Fruit fly (Drosophila melanogaster) ovary, adult (tissue): Measurements from ENCODE around the gene Hmx.

Experiments used
- CG17801 ChIP-seq: fragments of 200-800 bp; optimal IDR thresholded peaks from 2 replicates; lab custom pipeline; 2019; ENCODE audit warnings: missing biosample characterization, mild to moderate bottlenecking, missing genetic modification characterization, moderate library complexity; ENCODE audit not compliant: partially characterized antibody

Gene Hmx

DNA sequence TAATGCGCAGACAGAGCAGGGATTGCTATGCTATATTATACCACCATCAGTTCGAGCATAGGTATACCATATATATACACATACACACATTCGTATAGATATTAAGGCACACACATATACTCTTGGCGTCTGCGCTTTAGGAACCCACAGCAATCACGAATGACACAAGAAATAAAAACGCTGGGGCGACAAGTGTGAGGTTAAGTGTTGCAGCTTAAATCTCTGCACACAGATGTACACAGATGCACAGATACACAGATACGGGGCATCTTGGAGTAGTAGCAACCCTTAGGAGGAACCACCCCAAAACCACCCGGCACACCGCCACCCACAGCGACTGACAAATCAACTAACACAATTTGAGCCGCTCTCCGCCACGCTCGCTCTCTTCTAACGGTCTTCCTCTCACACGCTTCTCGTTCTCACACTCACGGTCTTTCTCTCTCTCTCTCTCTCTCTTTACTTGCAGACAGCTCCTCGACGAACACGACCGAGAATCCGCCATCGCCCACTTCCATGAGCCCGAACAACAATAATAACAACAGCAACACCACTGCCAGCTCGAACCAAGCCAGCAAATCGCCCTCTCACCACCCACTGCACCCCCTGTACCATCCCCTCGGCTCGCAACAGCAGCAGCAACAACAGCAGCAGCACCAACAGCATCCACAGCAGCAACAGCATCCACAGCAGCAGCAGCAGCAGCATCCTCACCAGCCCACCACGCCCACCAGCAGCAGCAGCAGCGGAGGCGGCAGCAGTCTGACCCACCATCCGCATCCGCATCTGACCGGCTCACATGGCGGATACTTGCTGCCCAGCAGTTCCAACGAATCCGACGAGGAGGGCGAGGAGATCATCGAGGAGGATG is 8.1 kb downstream of the Hmx start:
- no peak for TF ChIP-seq CG17801 (GFP tag; lab: Kevin White, UChicago)

DNA sequence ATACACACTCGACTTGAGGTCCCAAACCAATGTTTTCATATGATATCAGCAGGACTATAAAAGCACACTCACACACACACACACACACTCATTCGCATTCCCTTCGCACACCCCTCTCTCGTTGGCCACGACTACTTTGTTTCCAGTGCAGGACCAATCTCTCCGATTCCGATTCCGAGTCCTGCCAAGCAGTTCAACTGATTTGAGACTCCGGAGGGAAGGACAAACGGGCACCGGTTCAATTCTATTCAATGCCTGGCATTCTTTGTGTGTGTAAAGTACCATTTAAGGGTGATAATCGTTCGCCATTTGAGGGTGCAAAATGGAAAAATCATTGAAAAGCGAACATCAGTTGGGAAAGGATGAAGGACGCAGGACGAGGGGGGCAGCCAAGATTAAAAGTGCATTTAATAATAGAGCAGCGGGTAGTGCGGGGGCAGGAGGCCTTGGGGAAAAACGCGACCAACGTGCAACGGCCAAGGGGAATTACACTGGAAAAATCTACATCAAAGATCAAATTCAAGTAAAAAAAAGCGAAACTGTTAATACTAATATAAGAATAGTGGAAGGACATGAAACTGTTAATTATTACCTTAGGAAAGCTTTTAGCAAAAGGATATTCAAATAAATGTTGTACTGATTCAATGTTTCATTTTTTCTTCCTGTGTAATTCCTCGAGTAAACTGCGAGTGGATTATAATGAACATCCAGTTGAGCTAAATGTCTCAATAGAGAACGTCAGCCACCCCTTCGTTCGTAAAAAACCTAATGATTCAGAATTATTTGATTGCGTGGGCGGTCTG is 25.1 kb downstream of the Hmx start:
- no peak for TF ChIP-seq CG17801 (GFP tag; lab: Kevin White, UChicago)

DNA sequence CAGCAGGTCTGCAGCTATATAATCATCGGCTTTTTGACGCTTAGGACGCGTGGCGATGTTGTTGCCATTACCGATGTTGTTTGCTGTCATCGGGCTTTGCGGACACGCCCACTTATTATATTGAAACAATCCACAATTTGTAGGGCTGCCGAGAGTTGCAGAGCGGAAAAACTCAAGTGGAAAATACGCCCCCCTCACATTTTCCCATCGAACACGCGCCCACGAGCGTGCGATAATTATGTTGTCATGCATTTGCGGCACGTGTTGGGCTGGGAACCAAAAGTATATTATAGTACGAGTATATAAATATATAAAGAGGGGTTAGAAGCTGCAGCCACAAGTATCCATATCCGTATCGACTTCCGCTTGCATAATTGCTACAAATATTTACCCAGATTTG is 30.1 kb downstream of the Hmx start:
- TF ChIP-seq CG17801 (GFP tag; lab: Kevin White, UChicago) = no peak

DNA sequence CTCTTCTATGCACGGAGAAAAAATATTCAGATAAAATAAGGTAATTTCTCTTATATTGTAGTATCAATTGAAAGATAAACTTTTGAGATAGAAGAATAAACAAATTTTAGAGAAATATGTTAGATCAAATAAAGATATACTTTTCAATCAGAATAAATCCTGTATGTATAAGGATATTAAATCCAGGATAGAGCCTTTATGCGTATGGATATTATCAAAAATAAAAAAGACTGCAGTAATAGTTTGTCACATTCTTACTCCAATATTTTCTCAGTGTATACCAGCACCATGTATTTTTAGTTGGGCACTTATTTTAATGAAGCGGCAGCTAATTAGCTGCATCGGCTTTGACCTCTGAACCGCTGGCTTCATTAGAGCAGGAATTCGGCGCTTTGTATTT is 33.1 kb downstream of the Hmx start:
- no peak for TF ChIP-seq CG17801 (GFP tag; lab: Kevin White, UChicago)

DNA sequence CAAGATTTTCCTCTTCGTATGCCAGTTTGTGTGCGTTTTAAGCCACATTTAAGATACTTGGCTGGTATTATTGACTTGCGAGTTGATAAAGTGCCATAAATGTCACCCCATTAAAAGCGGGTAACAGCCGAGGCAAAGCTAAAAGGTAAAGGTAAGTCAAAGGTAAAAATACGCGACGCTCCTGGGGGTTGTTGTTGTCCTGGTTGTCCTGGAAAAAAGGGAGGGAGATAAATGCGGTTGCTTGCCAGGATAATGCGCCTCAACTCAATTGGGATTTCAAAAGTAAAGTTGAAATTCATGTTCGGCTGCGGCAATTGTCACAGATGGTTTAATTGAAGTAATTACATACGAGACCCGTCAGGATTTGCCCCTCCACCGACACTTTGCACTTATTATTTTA is 34.7 kb downstream of the Hmx start:
- no peak for TF ChIP-seq CG17801 (GFP tag; lab: Kevin White, UChicago)

DNA sequence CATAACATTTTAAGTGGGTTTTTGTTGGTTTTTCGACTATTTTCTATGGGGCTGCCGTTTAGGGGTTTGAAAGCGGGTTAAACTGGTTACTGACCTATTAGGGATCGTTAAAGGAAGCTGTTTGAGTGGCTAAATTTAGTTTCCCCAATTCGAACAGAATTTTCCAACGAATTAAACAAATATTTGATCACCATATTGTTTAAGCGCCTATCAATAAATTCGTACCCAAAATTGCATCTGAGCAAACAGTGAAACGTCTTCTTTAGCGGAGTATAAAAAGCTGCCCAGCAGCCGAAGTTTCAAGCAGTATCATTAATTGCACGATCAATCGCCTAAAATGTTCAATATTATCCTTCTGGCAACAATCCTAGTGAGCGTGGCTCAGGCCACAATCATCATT is 35.4 kb downstream of the Hmx start, which contains the start of gene Sgs5bis:
TSS of gene Sgs5bis (plus strand) at position 301 of the 400 bp plus-strand sequence.
- TF ChIP-seq CG17801 (GFP tag; lab: Kevin White, UChicago) = no peak

DNA sequence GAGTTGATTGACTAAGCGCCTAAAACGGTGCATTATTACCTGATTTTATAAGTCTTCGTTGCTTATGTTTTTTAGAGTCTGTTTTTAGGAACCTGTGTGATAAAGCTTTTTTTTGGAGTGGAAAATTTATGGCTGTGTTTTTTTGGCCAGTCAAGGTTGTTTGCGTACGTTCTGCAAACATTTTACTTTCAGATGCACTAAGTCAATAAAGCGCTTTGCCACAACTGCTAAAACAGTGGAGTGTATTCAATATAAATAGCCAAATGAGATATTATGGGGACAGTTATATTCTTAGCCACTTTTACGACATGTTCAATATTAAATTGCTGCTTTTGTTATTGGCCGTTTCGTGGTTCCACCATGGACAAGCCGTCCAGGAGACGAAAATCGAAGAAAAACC is 36.4 kb downstream of the Hmx start, which contains the start of gene Sgs5:
TSS of gene Sgs5 (plus strand) at position 279 of the 400 bp plus-strand sequence.
- TF ChIP-seq CG17801 (GFP tag; lab: Kevin White, UChicago) = no peak

DNA sequence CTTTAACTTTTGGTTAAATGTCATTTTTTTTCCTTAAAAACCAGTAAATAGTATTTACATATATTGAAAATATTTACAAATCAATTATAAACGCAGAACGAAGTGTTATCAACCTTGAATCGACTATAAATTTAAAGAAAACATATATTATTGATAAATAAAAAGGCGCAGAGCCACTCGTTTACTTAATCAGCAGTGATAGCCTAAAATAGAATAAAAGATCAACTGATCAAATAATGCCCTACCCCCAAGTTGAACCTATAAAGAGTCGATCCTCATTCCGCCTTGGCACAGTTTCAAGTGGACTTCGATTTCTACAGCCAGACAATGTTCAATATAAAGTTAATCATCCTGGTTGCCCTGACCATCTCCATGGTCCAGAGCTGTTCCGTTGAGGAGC is 37.5 kb downstream of the Hmx start, which contains the start of gene CG7606:
TSS of gene CG7606 (plus strand) at position 301 of the 400 bp plus-strand sequence.
- no peak for TF ChIP-seq CG17801 (GFP tag; lab: Kevin White, UChicago)

DNA sequence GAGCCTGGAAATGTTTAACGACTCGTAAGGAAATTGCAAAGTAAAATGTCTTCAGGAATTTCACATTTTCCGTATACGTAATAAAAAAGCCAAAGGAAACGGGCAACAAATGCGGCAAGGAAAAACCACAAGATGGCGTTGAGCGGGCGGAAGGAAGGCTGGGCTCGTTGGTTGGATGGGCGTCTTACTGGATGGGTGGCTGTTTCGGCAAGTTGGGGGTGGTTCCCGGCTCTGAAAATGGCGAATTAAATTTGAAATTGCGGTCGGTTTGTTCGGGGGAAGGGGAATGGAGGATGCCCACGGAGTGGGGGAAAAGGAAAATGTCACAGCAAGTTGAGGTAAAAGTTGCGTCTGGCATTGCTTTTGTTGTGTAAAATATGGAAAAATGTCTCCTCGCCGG is 41.0 kb downstream of the Hmx start:
- TF ChIP-seq CG17801 (GFP tag; lab: Kevin White, UChicago) = no peak

DNA sequence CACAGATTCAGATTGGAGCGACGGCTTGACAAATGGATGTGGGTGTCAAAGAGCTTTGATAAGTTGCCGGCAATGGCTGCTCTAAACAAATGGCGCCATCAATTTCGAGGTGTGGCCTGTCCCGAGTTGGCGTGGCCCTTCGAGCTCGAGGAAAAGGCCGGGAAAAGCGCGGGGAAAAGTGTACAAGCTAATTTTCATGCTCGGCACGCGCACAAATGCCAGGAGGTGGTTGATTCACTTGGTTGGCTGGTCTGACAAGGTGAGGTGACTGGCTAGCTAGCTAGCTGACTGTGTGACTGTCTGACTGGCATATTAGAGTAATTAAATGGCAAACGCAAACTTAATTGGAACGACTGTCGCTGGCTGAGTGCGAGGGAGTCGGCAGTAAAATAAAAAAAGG is 43.1 kb downstream of the Hmx start:
- TF ChIP-seq CG17801 (GFP tag; lab: Kevin White, UChicago) = no peak

DNA sequence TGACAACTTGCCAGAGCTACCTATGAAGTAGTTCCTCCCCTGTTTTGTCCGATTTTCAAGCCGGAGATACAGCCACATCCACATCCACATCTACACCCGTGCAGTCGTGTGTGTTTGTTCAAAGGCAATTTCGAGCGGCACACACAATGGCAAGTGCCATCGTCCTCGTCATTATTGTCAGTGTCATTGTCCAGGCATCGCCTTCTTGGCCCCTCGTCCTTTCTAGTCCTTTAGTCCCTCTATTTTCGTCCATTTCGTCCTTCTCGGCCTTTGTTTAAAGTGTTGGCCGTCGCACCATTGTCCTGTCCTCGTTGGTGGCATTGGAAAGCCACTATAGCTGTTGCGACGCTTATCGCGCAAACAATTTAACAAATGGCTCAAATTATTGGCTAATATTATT is 44.2 kb downstream of the Hmx start:
- TF ChIP-seq CG17801 (GFP tag; lab: Kevin White, UChicago) = no peak

DNA sequence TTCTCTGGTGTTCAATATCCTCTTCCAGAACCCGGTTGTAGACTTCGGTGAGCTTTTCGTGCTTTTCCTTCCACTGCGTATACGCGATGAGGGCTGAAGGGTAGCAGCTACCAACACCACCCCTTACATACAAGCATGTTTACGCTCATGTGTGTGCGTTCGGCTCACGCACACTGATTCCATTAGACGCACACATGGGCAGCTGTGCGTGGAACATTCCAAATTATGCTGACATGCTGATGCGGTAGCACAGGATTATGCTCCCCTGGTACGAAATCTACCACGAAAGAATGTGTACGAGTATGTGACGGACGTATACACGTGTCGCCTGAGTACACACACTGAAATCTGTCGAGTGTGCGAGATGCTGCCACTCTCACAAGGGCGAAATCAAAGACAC is 45.0 kb downstream of the Hmx start:
- no peak for TF ChIP-seq CG17801 (GFP tag; lab: Kevin White, UChicago)

DNA sequence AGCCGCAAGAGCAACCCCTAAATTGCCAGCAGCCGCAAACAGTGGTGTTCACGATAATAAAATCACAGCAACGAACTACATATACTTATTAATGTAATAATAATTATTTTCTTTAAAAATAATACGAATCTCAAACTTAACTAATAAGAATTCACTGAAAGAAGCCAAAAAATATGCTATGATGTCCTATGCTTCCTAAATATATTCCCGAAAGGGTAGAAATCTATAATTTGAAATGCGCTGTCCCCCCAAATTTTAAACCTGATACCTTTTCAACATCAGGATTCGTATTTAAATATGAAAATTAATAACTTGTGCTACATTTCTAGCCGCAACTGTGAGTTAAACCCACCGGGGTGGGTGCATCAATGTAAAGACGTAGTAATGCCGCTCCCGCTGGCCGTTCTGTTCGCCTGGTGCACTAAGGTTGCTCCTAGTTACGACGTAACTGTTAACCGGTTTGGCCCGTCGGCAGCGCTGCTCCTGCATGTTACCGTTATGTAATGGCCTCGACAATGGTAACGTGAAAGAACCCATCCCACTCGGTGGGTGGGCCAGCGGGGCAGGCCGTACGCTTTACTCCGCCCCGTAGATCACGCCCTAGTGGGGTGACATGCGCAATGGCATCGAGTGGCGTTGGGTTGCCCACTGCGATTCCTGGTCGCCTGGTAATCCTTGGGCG is 45.6 kb downstream of the Hmx start:
- no peak for TF ChIP-seq CG17801 (GFP tag; lab: Kevin White, UChicago)

DNA sequence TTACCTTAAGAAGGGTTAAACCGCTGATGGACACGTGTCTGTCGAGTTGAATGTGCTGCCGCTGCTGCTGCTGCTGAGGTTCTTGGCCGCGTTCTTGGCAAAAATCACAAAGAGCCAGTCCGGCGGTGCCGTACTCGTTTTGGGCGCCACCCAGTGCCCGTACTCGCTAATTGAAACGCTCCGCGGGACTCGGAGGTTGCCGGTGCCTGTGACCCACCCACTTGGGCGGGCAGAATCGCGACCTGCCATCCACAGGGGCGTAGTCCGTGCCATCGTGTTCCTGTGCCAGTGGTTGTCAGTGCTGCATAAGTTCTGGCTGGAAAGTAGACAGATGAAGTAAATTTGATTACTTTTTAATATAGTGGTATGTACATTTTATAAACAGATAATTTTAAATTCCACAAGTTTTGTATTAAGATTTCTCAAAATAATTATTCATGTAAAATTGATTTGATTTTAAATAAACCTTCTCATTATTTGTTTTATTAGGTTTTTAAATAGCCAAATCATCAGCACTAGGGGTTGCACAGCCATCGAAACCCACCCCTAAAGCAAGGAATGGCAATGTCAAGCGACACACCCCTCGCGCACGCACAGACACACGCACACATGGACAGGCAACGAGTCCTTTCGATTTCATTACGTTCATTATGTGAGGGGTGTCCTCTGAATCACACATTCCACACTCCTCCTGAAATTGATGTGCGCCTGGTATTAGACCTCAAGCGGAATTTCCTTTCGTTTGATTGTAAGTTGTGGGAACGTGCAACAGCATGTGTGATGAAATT is 46.3 kb downstream of the Hmx start:
- TF ChIP-seq CG17801 (GFP tag; lab: Kevin White, UChicago) = no peak
